Worm (Caenorhabditis elegans) whole organism, mixed stage, embryonic: Measurements from ENCODE around the gene B0563.6.

Experiments
- M03D4.4 ChIP-seq: sonication (generic microtip); optimal IDR thresholded peaks from 2 replicates; lab custom pipeline; 2017; ENCODE audit warnings: mild to moderate bottlenecking, missing genetic modification characterization, missing compliant biosample characterization
- bed-3 ChIP-seq: fragments of 200-800 bp; sonication (Bioruptor generic); optimal IDR thresholded peaks from 3 replicates; lab custom pipeline; 2018; ENCODE audit warnings: mild to moderate bottlenecking, missing genetic modification characterization, moderate library complexity, missing compliant biosample characterization
- blmp-1 ChIP-seq: fragments of 150-350 bp; optimal IDR thresholded peaks from 2 replicates; lab custom pipeline; 2014; ENCODE audit warnings: missing biosample characterization, missing genetic modification characterization
- ceh-39 ChIP-seq: fragments of 150-350 bp; optimal IDR thresholded peaks from 2 replicates; lab custom pipeline; 2014; ENCODE audit warnings: missing biosample characterization, missing genetic modification characterization
- ceh-43 ChIP-seq: fragments of 200-800 bp; sonication (Bioruptor generic); optimal IDR thresholded peaks from 2 replicates; lab custom pipeline; 2018; ENCODE audit warnings: mild to moderate bottlenecking, missing genetic modification characterization, moderate library complexity, missing compliant biosample characterization
- ces-1 ChIP-seq: fragments of 150-350 bp; optimal IDR thresholded peaks from 2 replicates; lab custom pipeline; 2014; ENCODE audit warnings: missing biosample characterization, missing genetic modification reagents, missing genetic modification characterization
- cnd-1 ChIP-seq: fragments of 200-800 bp; sonication (Bioruptor generic); optimal IDR thresholded peaks from 2 replicates; lab custom pipeline; 2018; ENCODE audit warnings: mild to moderate bottlenecking, missing genetic modification characterization, missing compliant biosample characterization
- elt-1 ChIP-seq: sonication (generic microtip); optimal IDR thresholded peaks from 2 replicates; lab custom pipeline; 2017; ENCODE audit warnings: missing genetic modification characterization, mild to moderate bottlenecking, missing compliant biosample characterization, antibody characterized with exemption, moderate library complexity, borderline replicate concordance; ENCODE audit not compliant: insufficient read depth
- flh-1 ChIP-seq: fragments of 200-800 bp; sonication (Bioruptor generic); optimal IDR thresholded peaks from 2 replicates; lab custom pipeline; 2018; ENCODE audit warnings: mild to moderate bottlenecking, missing genetic modification characterization, moderate library complexity, missing compliant biosample characterization
- ham-2 ChIP-seq: fragments of 200-800 bp; sonication (Bioruptor generic); optimal IDR thresholded peaks from 2 replicates; lab custom pipeline; 2018; ENCODE audit warnings: mild to moderate bottlenecking, missing genetic modification characterization, missing compliant biosample characterization
- hlh-1 ChIP-seq: fragments of 150-350 bp; optimal IDR thresholded peaks from 2 replicates; lab custom pipeline; 2014; ENCODE audit warnings: missing biosample characterization, missing genetic modification reagents, missing genetic modification characterization
- mab-5 ChIP-seq: fragments of 150-350 bp; optimal IDR thresholded peaks from 2 replicates; lab custom pipeline; 2014; ENCODE audit warnings: missing biosample characterization, missing genetic modification characterization
- mep-1 ChIP-seq: fragments of 150-350 bp; optimal IDR thresholded peaks from 2 replicates; lab custom pipeline; 2017; ENCODE audit warnings: missing biosample characterization, missing genetic modification reagents, missing genetic modification characterization, inconsistent platforms
- mls-2 ChIP-seq: sonication (generic microtip); optimal IDR thresholded peaks from 2 replicates; lab custom pipeline; 2016; ENCODE audit warnings: mild to moderate bottlenecking, missing genetic modification characterization, moderate library complexity, missing compliant biosample characterization
- nhr-12 ChIP-seq: fragments of 150-350 bp; optimal IDR thresholded peaks from 2 replicates; lab custom pipeline; 2014; ENCODE audit warnings: missing biosample characterization, missing genetic modification characterization
- nhr-2 ChIP-seq: fragments of 150-350 bp; optimal IDR thresholded peaks from 2 replicates; lab custom pipeline; 2014; ENCODE audit warnings: missing biosample characterization, missing genetic modification characterization
- nhr-237 ChIP-seq: fragments of 150-350 bp; optimal IDR thresholded peaks from 2 replicates; lab custom pipeline; 2014; ENCODE audit warnings: missing biosample characterization, missing genetic modification characterization
- nhr-76 ChIP-seq: sonication (generic microtip); optimal IDR thresholded peaks from 2 replicates; lab custom pipeline; 2017; ENCODE audit warnings: missing biosample characterization, missing genetic modification characterization
- pha-4 ChIP-seq: fragments of 150-350 bp; optimal IDR thresholded peaks from 2 replicates; lab custom pipeline; 2018; ENCODE audit warnings: missing biosample characterization, missing genetic modification reagents, missing genetic modification characterization
- sem-2 ChIP-seq: fragments of 200-800 bp; sonication (Bioruptor generic); optimal IDR thresholded peaks from 2 replicates; lab custom pipeline; 2018; ENCODE audit warnings: mild to moderate bottlenecking, missing genetic modification characterization, missing compliant biosample characterization
- snpc-4 ChIP-seq: fragments of 150-350 bp; optimal IDR thresholded peaks from 2 replicates; lab custom pipeline; 2014; ENCODE audit warnings: missing biosample characterization, missing genetic modification characterization
- sptf-1 ChIP-seq: sonication (generic microtip); optimal IDR thresholded peaks from 2 replicates; lab custom pipeline; 2017; ENCODE audit warnings: mild to moderate bottlenecking, missing genetic modification characterization, moderate library complexity, missing compliant biosample characterization
- unc-120 ChIP-seq: sonication (generic microtip); optimal IDR thresholded peaks from 2 replicates; lab custom pipeline; 2017; ENCODE audit warnings: missing genetic modification characterization, missing compliant biosample characterization; ENCODE audit not compliant: poor library complexity, severe bottlenecking
- unc-39 ChIP-seq: fragments of 150-350 bp; optimal IDR thresholded peaks from 2 replicates; lab custom pipeline; 2014; ENCODE audit warnings: missing biosample characterization, missing genetic modification characterization
- unc-62 ChIP-seq: fragments of 150-350 bp; optimal IDR thresholded peaks from 2 replicates; lab custom pipeline; 2014; ENCODE audit warnings: missing biosample characterization, missing genetic modification reagents, missing genetic modification characterization
- zip-8 ChIP-seq: fragments of 150-350 bp; optimal IDR thresholded peaks from 2 replicates; lab custom pipeline; 2014; ENCODE audit warnings: missing biosample characterization, missing genetic modification characterization
- ztf-11 ChIP-seq: fragments of 150-350 bp; optimal IDR thresholded peaks from 2 replicates; lab custom pipeline; 2014; ENCODE audit warnings: missing biosample characterization, missing genetic modification characterization

B0563.6 gene

ce11 chrX:9117541-9117940 lies 20.0 kb upstream of the B0563.6 start:
- TF ChIP-seq blmp-1 (tag; lab: Kevin White, UChicago) (no peak), ces-1 (GFP tag; lab: Kevin White, UChicago) (no peak), sptf-1 (tag; lab: Kevin White, UChicago) (no peak), hlh-1 (tag; lab: Kevin White, UChicago) (no peak), unc-62 (no peak), zip-8 (no peak), flh-1 (GFP tag; lab: Kevin White, UChicago) (no peak)

ce11 chrX:9118741-9119140 lies 18.8 kb upstream of the B0563.6 start:
- TF ChIP-seq sptf-1 (tag; lab: Kevin White, UChicago) (peak; percentile 32), elt-1 (tag; lab: Kevin White, UChicago) (peak; percentile 56), mls-2 (peak; percentile 5)

- no peak for TF ChIP-seq ceh-39 (tag; lab: Kevin White, UChicago)
- TF ChIP-seq, all 35 proteins: peak for 0
These were observed 8.3 kb downstream of the B0563.6 start, which contains the start of gene B0563.5 for ce11 chrX:9145848-9146247. TSS of gene B0563.5 (plus strand) at chrX:9146148.

ce11 chrX:9146953-9147352 lies 9.5 kb downstream of the B0563.6 start:
- no peak for TF ChIP-seq ham-2
- no peak for TF ChIP-seq snpc-4 (tag; lab: Kevin White, UChicago)
- TF ChIP-seq mep-1 (tag; lab: Kevin White, UChicago), result no peak
- no peak for TF ChIP-seq nhr-76
- no peak for TF ChIP-seq nhr-2
- TF ChIP-seq ztf-11 (tag; lab: Kevin White, UChicago), result no peak
- no peak for TF ChIP-seq mab-5 (tag; lab: Kevin White, UChicago)
- no peak for TF ChIP-seq M03D4.4
- no peak for TF ChIP-seq sptf-1 (tag; lab: Kevin White, UChicago)
- no peak for TF ChIP-seq nhr-12 (tag; lab: Kevin White, UChicago)
- TF ChIP-seq blmp-1 (tag; lab: Kevin White, UChicago), result no peak
- TF ChIP-seq ceh-43, result no peak
- TF ChIP-seq bed-3 (GFP tag; lab: Kevin White, UChicago), result no peak
- TF ChIP-seq zip-8, result no peak
- TF ChIP-seq ceh-39 (tag; lab: Kevin White, UChicago), result no peak

- no peak for TF ChIP-seq sptf-1 (tag; lab: Kevin White, UChicago)
- TF ChIP-seq ceh-39 (tag; lab: Kevin White, UChicago), result peak; percentile 44
- TF ChIP-seq hlh-1 (tag; lab: Kevin White, UChicago), result peak; percentile 59
- TF ChIP-seq ces-1 (GFP tag; lab: Kevin White, UChicago), result peak; percentile 44
- no peak for TF ChIP-seq bed-3 (GFP tag; lab: Kevin White, UChicago)
- peak; percentile 26 for TF ChIP-seq mep-1 (tag; lab: Kevin White, UChicago)
- no peak for TF ChIP-seq nhr-2
- TF ChIP-seq mab-5 (tag; lab: Kevin White, UChicago), result no peak
These were observed 12.8 kb downstream of the B0563.6 start, which contains the start of gene tmbi-4 for ce11 chrX:9150269-9150744. TSS of gene tmbi-4 (plus strand) at chrX:9150694.

ce11 chrX:9154216-9154615 lies 16.7 kb downstream of the B0563.6 start, which contains the start of gene B0563.7:
TSS of gene B0563.7 (minus strand) at chrX:9154316.
- no peak for TF ChIP-seq ceh-43
- no peak for TF ChIP-seq unc-39 (tag; lab: Kevin White, UChicago)
- TF ChIP-seq unc-62, result no peak
- TF ChIP-seq cnd-1 (tag; lab: Kevin White, UChicago), result no peak
- no peak for TF ChIP-seq snpc-4 (tag; lab: Kevin White, UChicago)
- no peak for TF ChIP-seq sem-2 (GFP tag; lab: Kevin White, UChicago)
- TF ChIP-seq mab-5 (tag; lab: Kevin White, UChicago), result no peak
- TF ChIP-seq nhr-237 (tag; lab: Kevin White, UChicago), result no peak
- TF ChIP-seq elt-1 (tag; lab: Kevin White, UChicago), result no peak
- TF ChIP-seq unc-120 (tag; lab: Kevin White, UChicago), result no peak

ce11 chrX:9155751-9156150 lies 18.2 kb downstream of the B0563.6 start:
- TF ChIP-seq blmp-1 (tag; lab: Kevin White, UChicago), result no peak
- no peak for TF ChIP-seq pha-4 (tag; lab: Kevin White, UChicago)
- no peak for TF ChIP-seq hlh-1 (tag; lab: Kevin White, UChicago)
- TF ChIP-seq nhr-12 (tag; lab: Kevin White, UChicago), result no peak
